Worm (Caenorhabditis elegans) whole organism, L4 larva: ENCODE measurements around the gene nlp-51.
A peak's percentile ranks its signal among the peaks of the same experiment; 100 is the strongest.

Source experiments
- D1046.2 ChIP-seq: fragments of 200-800 bp; sonication (Bioruptor generic); IDR thresholded peaks from 2 replicates; pipeline ENCODE4 v1.3.6; 2022; ENCODE audit warnings: missing genetic modification characterization, missing compliant biosample characterization
- F10B5.3 ChIP-seq: sonication (generic microtip); optimal IDR thresholded peaks from 2 replicates; lab custom pipeline; 2016; ENCODE audit warnings: mild to moderate bottlenecking, missing genetic modification characterization, missing compliant biosample characterization
- F44E2.7 ChIP-seq: fragments of 200-800 bp; sonication (Bioruptor generic); IDR thresholded peaks from 2 replicates; pipeline ENCODE4 v2.1.2; 2022; ENCODE audit warnings: missing genetic modification characterization, missing compliant biosample characterization
- ZK337.2 ChIP-seq: fragments of 200-800 bp; sonication (Bioruptor generic); IDR thresholded peaks from 2 replicates; pipeline ENCODE4 v1.3.6; 2022; ENCODE audit warnings: missing genetic modification reagents, missing genetic modification characterization, missing compliant biosample characterization
- ZK546.5 ChIP-seq, 2 experiments: sonication (generic microtip); optimal IDR thresholded peaks; 2 replicates each; lab custom pipeline; 2017; ENCODE audit warnings: missing biosample characterization in 2 of 2, missing genetic modification characterization in 2 of 2
- aha-1 ChIP-seq: fragments of 150-350 bp; peaks from one replicate; lab custom pipeline; 2014; ENCODE audit warnings: missing biosample characterization, missing genetic modification characterization
- aly-2 ChIP-seq: sonication (generic microtip); optimal IDR thresholded peaks from 2 replicates; lab custom pipeline; 2018; ENCODE audit warnings: missing biosample characterization, missing genetic modification characterization
- ceh-20 ChIP-seq: fragments of 200-800 bp; sonication (Bioruptor generic); IDR thresholded peaks from 2 replicates; pipeline ENCODE4 v1.3.6; 2022; ENCODE audit warnings: missing genetic modification reagents, missing genetic modification characterization, missing compliant biosample characterization
- ceh-28 ChIP-seq: fragments of 150-350 bp; optimal IDR thresholded peaks from 2 replicates; lab custom pipeline; 2014; ENCODE audit warnings: missing biosample characterization, missing genetic modification reagents, missing genetic modification characterization
- ceh-62 ChIP-seq: sonication (generic microtip); optimal IDR thresholded peaks from 2 replicates; lab custom pipeline; 2017; ENCODE audit warnings: missing biosample characterization, missing genetic modification characterization
- ceh-82 ChIP-seq: sonication (generic microtip); optimal IDR thresholded peaks from 2 replicates; lab custom pipeline; 2017; ENCODE audit warnings: missing biosample characterization, missing genetic modification characterization
- ces-1 ChIP-seq: fragments of 150-350 bp; sonication (generic microtip); optimal IDR thresholded peaks from 4 replicates; lab custom pipeline; 2014; ENCODE audit warnings: missing biosample characterization, missing genetic modification reagents, missing genetic modification characterization
- daf-16 ChIP-seq, 3 experiments: sonication (generic microtip); optimal IDR thresholded peaks; 2 replicates each; lab custom pipeline; 2016 to 2017; ENCODE audit warnings: missing genetic modification characterization in 3 of 3, missing genetic modification reagents in 3 of 3, mild to moderate bottlenecking in 2 of 3, missing compliant biosample characterization in 2 of 3, missing biosample characterization in 1 of 3, moderate library complexity in 1 of 3
- dmd-6 ChIP-seq: fragments of 200-800 bp; sonication (Bioruptor generic); IDR thresholded peaks from 2 replicates; pipeline ENCODE4 v1.3.6; 2022; ENCODE audit warnings: missing genetic modification reagents, missing genetic modification characterization, missing compliant biosample characterization
- dpl-1 ChIP-seq: fragments of 150-350 bp; optimal IDR thresholded peaks from 2 replicates; lab custom pipeline; 2014; ENCODE audit warnings: missing biosample characterization, missing genetic modification reagents, missing genetic modification characterization
- dve-1 ChIP-seq: sonication (generic microtip); optimal IDR thresholded peaks from 2 replicates; lab custom pipeline; 2017; ENCODE audit warnings: antibody characterized with exemption, mild to moderate bottlenecking, missing genetic modification characterization, missing compliant biosample characterization; ENCODE audit not compliant: insufficient read depth
- gei-8 ChIP-seq: fragments of 200-800 bp; sonication (Bioruptor generic); optimal IDR thresholded peaks from 2 replicates; lab custom pipeline; 2018; ENCODE audit warnings: mild to moderate bottlenecking, missing genetic modification characterization, missing compliant biosample characterization
- hlh-30 ChIP-seq: sonication (generic microtip); optimal IDR thresholded peaks from 2 replicates; lab custom pipeline; 2017; ENCODE audit warnings: antibody characterized with exemption, mild to moderate bottlenecking, missing genetic modification characterization, missing compliant biosample characterization; ENCODE audit not compliant: insufficient read depth
- lin-13 ChIP-seq: fragments of 150-350 bp; optimal IDR thresholded peaks from 2 replicates; lab custom pipeline; 2014; ENCODE audit warnings: missing biosample characterization, missing genetic modification reagents, missing genetic modification characterization
- lin-38 ChIP-seq: fragments of 200-800 bp; sonication (Bioruptor generic); IDR thresholded peaks from 2 replicates; pipeline ENCODE4 v1.3.6; 2022; ENCODE audit warnings: missing genetic modification reagents, missing genetic modification characterization, missing compliant biosample characterization
- lin-39 ChIP-seq: fragments of 150-350 bp; optimal IDR thresholded peaks from 2 replicates; lab custom pipeline; 2014; ENCODE audit warnings: missing biosample characterization, missing genetic modification reagents, missing genetic modification characterization
- lsy-2 ChIP-seq, 2 experiments: fragments of 150-350 bp in 1 of 2; sonication (generic microtip) in 1 of 2; optimal IDR thresholded peaks; 2 replicates each; lab custom pipeline; 2014 to 2017; ENCODE audit warnings: missing biosample characterization in 2 of 2, missing genetic modification characterization in 2 of 2
- madf-5 ChIP-seq, 2 experiments: fragments of 200-800 bp; sonication (Bioruptor generic); IDR thresholded peaks; 2 replicates each; pipeline ENCODE4 v1.3.6; 2022; ENCODE audit warnings: missing compliant biosample characterization in 2 of 2, missing genetic modification characterization in 2 of 2
- madf-9 ChIP-seq: fragments of 200-800 bp; sonication (Bioruptor generic); conservative IDR thresholded peaks from 2 replicates; pipeline ENCODE4 v1.3.6; 2022; ENCODE audit warnings: missing genetic modification reagents, missing genetic modification characterization, missing compliant biosample characterization
- mxl-2 ChIP-seq: fragments of 200-800 bp; sonication (Bioruptor generic); conservative IDR thresholded peaks from 2 replicates; pipeline ENCODE4 v1.3.6; 2022; ENCODE audit warnings: missing genetic modification reagents, missing genetic modification characterization, missing compliant biosample characterization
- mxl-3 ChIP-seq: fragments of 200-800 bp; sonication (Bioruptor generic); optimal IDR thresholded peaks from 2 replicates; lab custom pipeline; 2018; ENCODE audit warnings: mild to moderate bottlenecking, missing genetic modification characterization, missing compliant biosample characterization
- nhr-237 ChIP-seq: sonication (generic microtip); optimal IDR thresholded peaks from 2 replicates; lab custom pipeline; 2017; ENCODE audit warnings: missing biosample characterization, missing genetic modification characterization
- nhr-28 ChIP-seq: fragments of 150-350 bp; optimal IDR thresholded peaks from 2 replicates; lab custom pipeline; 2014; ENCODE audit warnings: missing biosample characterization, missing genetic modification characterization
- pqm-1 ChIP-seq: sonication (generic microtip); optimal IDR thresholded peaks from 2 replicates; lab custom pipeline; 2017; ENCODE audit warnings: missing biosample characterization, missing genetic modification characterization
- set-16 ChIP-seq: fragments of 200-800 bp; sonication (Bioruptor generic); IDR thresholded peaks from 2 replicates; pipeline ENCODE4 v1.3.6; 2022; ENCODE audit warnings: missing genetic modification reagents, missing genetic modification characterization, missing compliant biosample characterization
- snpc-1.2 ChIP-seq: fragments of 200-800 bp; sonication (Bioruptor generic); IDR thresholded peaks from 2 replicates; pipeline ENCODE4 v1.3.6; 2022; ENCODE audit warnings: missing genetic modification reagents, missing genetic modification characterization, missing compliant biosample characterization
- snpc-4 ChIP-seq: fragments of 150-350 bp; optimal IDR thresholded peaks from 2 replicates; lab custom pipeline; 2014; ENCODE audit warnings: missing biosample characterization, missing genetic modification characterization
- spr-1 ChIP-seq: sonication (generic microtip); optimal IDR thresholded peaks from 2 replicates; lab custom pipeline; 2016; ENCODE audit warnings: mild to moderate bottlenecking, missing genetic modification characterization, missing compliant biosample characterization
- unc-130 ChIP-seq: sonication (generic microtip); optimal IDR thresholded peaks from 2 replicates; lab custom pipeline; 2016; ENCODE audit warnings: missing genetic modification reagents, missing genetic modification characterization, missing compliant biosample characterization
- unc-62 ChIP-seq, 3 experiments: fragments of 150-350 bp in 1 of 3; sonication (generic microtip); optimal IDR thresholded peaks in 2 of 3; peaks in 1 of 3; 1 replicate in 1 of 3; 2 replicates in 2 of 3; lab custom pipeline; 2014 to 2017; ENCODE audit warnings: missing biosample characterization in 3 of 3, missing genetic modification characterization in 3 of 3, missing genetic modification reagents in 3 of 3, missing genotype in 1 of 3
- zip-2 ChIP-seq: fragments of 150-350 bp; optimal IDR thresholded peaks from 2 replicates; lab custom pipeline; 2014; ENCODE audit warnings: missing biosample characterization, missing genetic modification characterization

nlp-51 gene

ce11 chrII:11314165-11314564 lies 5.3 kb downstream of the nlp-51 start, which contains the start of gene T24F1.4:
Gene T24F1.4 (minus strand): TSS chrII:11314265.
- no peak for TF ChIP-seq mxl-3 (GFP tag; lab: Kevin White, UChicago)
- TF ChIP-seq ZK546.5 (tag; optimal IDR thresholded peaks at IDR 0.05; lab: Kevin White, UChicago): no peak
- TF ChIP-seq spr-1 (tag; lab: Kevin White, UChicago): no peak
- no peak for TF ChIP-seq lin-13
- TF ChIP-seq lsy-2 (tag; optimal IDR thresholded peaks at IDR 0.05; lab: Kevin White, UChicago): no peak
- TF ChIP-seq aha-1 (tag; lab: Kevin White, UChicago): no peak
- TF ChIP-seq madf-5 (GFP tag; IDR thresholded peaks at IDR 0.05; lab: Robert Waterston, UW): no peak
- TF ChIP-seq pqm-1: no peak
- no peak for TF ChIP-seq ceh-62 (tag; lab: Kevin White, UChicago)
- TF ChIP-seq dmd-6 (GFP tag; lab: Robert Waterston, UW): no peak
- TF ChIP-seq aly-2 (tag; lab: Kevin White, UChicago): no peak
- no peak for TF ChIP-seq ceh-82 (tag; lab: Kevin White, UChicago)
- no peak for TF ChIP-seq nhr-237 (tag; lab: Kevin White, UChicago)
- no peak for TF ChIP-seq unc-130 (GFP tag; lab: Kevin White, UChicago)
- TF ChIP-seq nhr-28 (tag; lab: Kevin White, UChicago): no peak

ce11 chrII:11312223-11312622 lies 7.3 kb downstream of the nlp-51 start, which contains the start of gene T24F1.7:
Gene T24F1.7 (plus strand): TSS chrII:11312523.
- TF ChIP-seq ceh-20 (GFP tag; lab: Robert Waterston, UW): no peak
- peak; percentile 34; the same call in 1 of the 2 replicates for TF ChIP-seq set-16 (GFP tag; lab: Robert Waterston, UW)
- TF ChIP-seq snpc-4 (tag; lab: Kevin White, UChicago): no peak
- TF ChIP-seq ZK337.2 (GFP tag; lab: Robert Waterston, UW): no peak
- no peak for TF ChIP-seq unc-62 (GFP tag; optimal IDR thresholded peaks at IDR 0.05 in 1 of 2; lab: Kevin White, UChicago)
- no peak for TF ChIP-seq unc-62 (tag; optimal IDR thresholded peaks at IDR 0.05; lab: Kevin White, UChicago)
- 0 out of 2 replicates have a peak, but pooled peaks have one; percentile 5 for TF ChIP-seq D1046.2 (GFP tag; lab: Robert Waterston, UW)
- TF ChIP-seq ceh-28 (tag; lab: Kevin White, UChicago): no peak
- TF ChIP-seq dpl-1 (GFP tag; lab: Kevin White, UChicago): no peak
- peak; percentile 72 for TF ChIP-seq aha-1 (tag; lab: Kevin White, UChicago)
- TF ChIP-seq ces-1: no peak
- TF ChIP-seq F44E2.7 (GFP tag; lab: Robert Waterston, UW): no peak
- TF ChIP-seq hlh-30 (tag; lab: Kevin White, UChicago): no peak
- no peak for TF ChIP-seq madf-9
- TF ChIP-seq lsy-2 (tag; optimal IDR thresholded peaks at IDR 0.05; lab: Kevin White, UChicago): no peak
- TF ChIP-seq lin-39 (tag; lab: Kevin White, UChicago): no peak
- TF ChIP-seq snpc-1.2 (GFP tag; lab: Robert Waterston, UW): no peak

- TF ChIP-seq gei-8 (GFP tag; lab: Kevin White, UChicago): no peak
- TF ChIP-seq mxl-2: no peak
- no peak for TF ChIP-seq dve-1 (tag; lab: Kevin White, UChicago)
- no peak for TF ChIP-seq lin-38 (GFP tag; lab: Robert Waterston, UW)
- no peak for TF ChIP-seq F10B5.3 (tag; lab: Kevin White, UChicago)
- TF ChIP-seq daf-16 (GFP tag; optimal IDR thresholded peaks at IDR 0.05; lab: Kevin White, UChicago): no peak
- no peak for TF ChIP-seq daf-16 (tag; optimal IDR thresholded peaks at IDR 0.05; lab: Kevin White, UChicago)
- TF ChIP-seq zip-2: no peak
- TF ChIP-seq unc-62 (GFP tag; optimal IDR thresholded peaks at IDR 0.05 in 1 of 2; lab: Kevin White, UChicago): no peak
- TF ChIP-seq unc-62 (tag; optimal IDR thresholded peaks at IDR 0.05; lab: Kevin White, UChicago): no peak
These were observed 11.5 kb downstream of the nlp-51 start for ce11 chrII:11307953-11308352.
